Worm (Caenorhabditis elegans) whole organism, L4/young adult: ENCODE results near the gene srx-42.

Source experiments
- W03F9.2 ChIP-seq: fragments of 150-350 bp; optimal IDR thresholded peaks from 2 replicates; lab custom pipeline; 2014; ENCODE audit warnings: missing biosample characterization, missing genetic modification characterization
- dao-5 ChIP-seq: sonication (generic microtip); optimal IDR thresholded peaks from 2 replicates; lab custom pipeline; 2016; ENCODE audit warnings: missing genotype, missing genetic modification characterization, moderate library complexity, missing compliant biosample characterization
- him-1 ChIP-seq: sonication (generic microtip); optimal IDR thresholded peaks from 2 replicates; lab custom pipeline; 2016; ENCODE audit warnings: missing genotype, missing genetic modification reagents, missing genetic modification characterization, missing compliant biosample characterization

srx-42 gene

DNA sequence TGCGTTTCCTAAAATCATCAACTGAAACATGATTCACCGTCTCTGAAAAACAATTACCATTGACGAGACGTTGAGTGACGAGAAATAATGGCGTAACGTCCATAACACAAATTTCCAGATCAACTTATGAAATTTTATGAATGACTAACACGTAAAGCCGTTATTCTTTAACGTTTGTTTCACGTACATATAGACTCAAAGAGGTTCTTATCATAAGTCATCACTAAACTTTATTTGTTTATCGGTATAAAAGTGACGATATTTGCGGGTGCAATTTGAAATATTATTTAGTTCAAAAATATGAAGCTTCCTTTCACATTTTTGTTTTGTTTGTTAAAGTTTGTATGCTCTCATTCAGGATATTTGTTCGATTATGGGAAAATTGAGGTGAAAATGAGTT, 21.6 kb upstream of the srx-42 start, which contains the start of gene oac-3:
Gene oac-3, plus strand, starts transcription at position 301 of the 400 bp plus-strand sequence.
- no peak for TF ChIP-seq W03F9.2 (tag; lab: Kevin White, UChicago)
- TF ChIP-seq dao-5 (tag; lab: Kevin White, UChicago): no peak
- TF ChIP-seq him-1 (tag; lab: Kevin White, UChicago): no peak

DNA sequence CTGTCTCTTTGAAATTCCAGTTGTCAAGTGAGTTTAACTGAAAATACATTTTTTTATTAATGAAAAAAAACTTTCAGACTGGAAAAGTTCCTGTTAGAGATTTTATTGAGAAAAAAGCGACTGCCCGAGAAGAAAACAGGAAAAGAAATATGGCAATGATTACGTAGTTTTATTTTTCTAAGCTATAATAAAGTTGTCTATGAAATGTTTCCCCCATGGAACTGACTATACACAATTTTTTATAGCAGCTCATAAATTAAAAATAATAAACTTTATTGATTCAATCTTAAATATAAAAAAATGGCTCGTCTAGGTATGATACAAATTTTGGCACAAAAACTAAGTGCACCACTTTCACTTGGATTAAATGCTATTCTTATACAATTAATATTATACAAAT, 18.3 kb upstream of the srx-42 start, which contains the start of gene C06B3.1:
Gene C06B3.1, plus strand, starts transcription at position 301 of the 400 bp plus-strand sequence.
- TF ChIP-seq dao-5 (tag; lab: Kevin White, UChicago): no peak
- TF ChIP-seq him-1 (tag; lab: Kevin White, UChicago): no peak
- no peak for TF ChIP-seq W03F9.2 (tag; lab: Kevin White, UChicago)

DNA sequence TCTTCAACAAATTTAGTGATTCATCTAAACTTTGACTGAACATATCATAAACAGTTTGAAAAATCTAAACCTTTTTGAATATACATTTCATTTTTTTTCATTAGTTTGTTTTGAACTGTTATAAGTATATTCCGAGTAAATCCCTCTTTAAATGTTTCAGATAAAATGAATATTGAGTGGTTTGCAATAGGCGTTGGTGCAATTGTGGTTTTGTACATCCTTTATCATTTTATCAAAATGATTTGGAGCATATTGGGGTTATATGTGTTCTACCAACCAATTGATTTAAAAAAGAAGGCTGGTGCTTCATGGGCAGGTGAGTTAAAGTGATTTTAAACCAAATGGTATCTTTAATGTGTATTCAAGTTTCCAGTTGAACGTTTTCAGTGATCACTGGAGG, 16.4 kb upstream of the srx-42 start, which contains the start of gene stdh-3:
Gene stdh-3, plus strand, starts transcription at position 166 of the 400 bp plus-strand sequence.
- no peak for TF ChIP-seq him-1 (tag; lab: Kevin White, UChicago)
- TF ChIP-seq dao-5 (tag; lab: Kevin White, UChicago): no peak
- TF ChIP-seq W03F9.2 (tag; lab: Kevin White, UChicago): no peak

DNA sequence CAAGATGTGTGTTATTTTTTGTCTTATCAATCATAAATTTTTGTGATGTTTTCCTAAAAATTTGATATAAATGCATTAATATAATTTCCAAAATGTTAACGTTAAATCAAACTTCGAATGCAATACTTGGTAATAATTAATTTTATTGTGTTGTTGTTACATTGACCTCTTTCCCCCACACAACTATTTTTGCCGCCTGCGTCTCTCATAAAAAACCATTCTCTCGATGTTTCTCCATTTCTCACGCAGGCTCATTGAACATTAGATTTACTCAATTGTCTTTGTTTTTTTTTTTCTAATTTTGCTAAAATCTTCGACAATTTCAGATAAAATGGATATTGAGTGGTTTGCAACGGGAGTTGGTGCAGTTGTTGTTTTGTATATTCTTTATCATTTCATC, 14.7 kb upstream of the srx-42 start, which contains the start of gene stdh-1:
Gene stdh-1, plus strand, starts transcription at position 327 of the 400 bp plus-strand sequence.
- TF ChIP-seq dao-5 (tag; lab: Kevin White, UChicago) (no peak), him-1 (tag; lab: Kevin White, UChicago) (no peak), W03F9.2 (tag; lab: Kevin White, UChicago) (no peak)

DNA sequence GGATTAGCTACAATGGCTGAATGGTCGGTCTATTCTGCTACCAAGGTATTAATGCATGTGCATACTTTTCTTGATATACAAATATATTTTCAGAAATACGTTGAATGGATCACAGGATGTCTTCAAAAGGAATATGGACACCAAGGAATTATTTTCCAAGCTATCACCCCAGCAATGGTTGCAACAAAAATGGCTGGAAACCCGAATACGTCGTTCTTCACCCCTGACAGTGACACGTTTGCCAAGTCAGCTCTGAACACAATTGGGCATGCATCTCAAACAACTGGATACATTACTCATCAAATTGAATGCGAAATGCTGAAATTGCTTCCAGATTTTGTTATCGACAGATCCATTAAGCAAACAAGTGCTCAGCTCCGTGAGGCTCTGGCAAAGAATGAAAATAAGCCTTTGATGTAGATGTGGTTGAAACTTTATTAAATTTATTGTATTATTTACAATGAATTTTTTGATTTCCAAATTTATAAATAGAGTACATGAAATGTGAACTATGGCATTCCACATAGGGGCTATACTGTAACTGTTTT, 13.2 kb upstream of the srx-42 start:
- no peak for TF ChIP-seq dao-5 (tag; lab: Kevin White, UChicago)
- no peak for TF ChIP-seq him-1 (tag; lab: Kevin White, UChicago)
- TF ChIP-seq W03F9.2 (tag; lab: Kevin White, UChicago): no peak

DNA sequence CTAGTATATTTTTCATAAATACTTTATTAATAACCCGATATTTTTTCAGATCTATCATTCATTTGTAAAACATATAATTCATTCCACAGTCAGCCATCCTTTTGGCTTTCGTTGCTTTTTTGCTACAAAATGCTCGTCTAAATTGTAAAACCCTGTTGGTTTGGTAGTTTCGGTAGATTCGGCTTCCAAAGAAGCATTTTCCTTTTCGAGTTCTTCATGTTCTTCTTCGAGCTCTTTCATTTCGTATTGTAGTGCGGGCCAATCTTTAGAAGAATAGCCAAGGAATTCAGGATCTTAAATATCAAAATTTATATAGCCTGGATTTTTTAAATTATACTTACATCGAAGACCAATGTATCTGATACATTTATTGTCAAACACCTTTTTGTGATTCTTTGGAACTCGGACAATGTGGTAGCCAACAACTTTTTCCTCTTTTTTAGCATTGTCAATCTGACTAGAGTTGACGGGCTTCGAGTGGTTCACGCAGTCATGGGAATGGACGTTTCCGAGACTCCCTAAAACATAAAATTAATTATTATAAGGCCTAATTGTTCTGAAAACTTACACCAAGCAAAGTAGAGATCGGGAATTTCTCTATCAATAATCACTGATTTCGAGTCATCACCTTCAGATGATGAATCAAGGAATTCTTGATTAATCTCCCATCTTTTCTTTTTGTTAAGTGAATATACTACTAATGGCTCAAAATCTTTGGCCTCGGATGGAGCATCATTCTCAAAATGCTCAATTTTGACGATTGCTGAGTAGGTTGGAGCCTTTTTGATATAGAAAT, 12.5 kb upstream of the srx-42 start:
- TF ChIP-seq dao-5 (tag; lab: Kevin White, UChicago) (no peak), W03F9.2 (tag; lab: Kevin White, UChicago) (no peak), him-1 (tag; lab: Kevin White, UChicago) (no peak)

DNA sequence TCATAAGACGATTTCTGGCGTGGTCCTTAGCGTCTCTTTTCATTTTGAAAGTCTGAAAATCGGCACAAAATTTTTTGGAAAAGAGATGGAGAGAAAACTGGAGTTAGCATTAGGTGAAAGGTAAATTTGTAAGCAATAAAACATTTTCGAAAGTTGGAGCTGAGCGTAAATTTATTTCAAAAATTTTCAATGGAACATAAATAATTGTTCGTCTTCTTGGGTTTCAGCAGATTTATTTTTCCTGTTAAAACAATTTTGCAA, 12.0 kb upstream of the srx-42 start, which contains the start of gene C06B3.6:
Gene C06B3.6, minus strand, starts transcription at position 52 of the 261 bp plus-strand sequence.
- TF ChIP-seq dao-5 (tag; lab: Kevin White, UChicago) (no peak), W03F9.2 (tag; lab: Kevin White, UChicago) (no peak), him-1 (tag; lab: Kevin White, UChicago) (no peak)

DNA sequence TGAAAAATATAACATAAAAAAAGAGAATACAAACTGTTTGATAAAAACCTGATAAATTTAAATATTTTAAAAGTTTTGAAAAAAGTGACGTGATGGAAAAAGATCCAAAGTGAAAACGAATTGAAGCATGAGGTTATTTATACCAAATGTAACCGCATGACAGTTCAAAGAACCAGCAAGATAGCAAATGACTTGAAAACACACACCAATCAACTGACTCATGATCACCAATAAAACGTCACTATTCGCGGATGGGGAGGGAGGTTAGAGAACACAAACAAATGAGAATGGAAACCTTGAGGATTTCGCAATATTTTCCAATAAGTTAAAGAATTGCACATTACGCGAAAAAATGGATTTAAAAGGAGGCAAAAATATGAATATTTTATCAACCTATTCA, 11.4 kb upstream of the srx-42 start, which contains the start of gene C06B3.7:
Gene C06B3.7, plus strand, starts transcription at position 287 of the 400 bp plus-strand sequence.
- TF ChIP-seq him-1 (tag; lab: Kevin White, UChicago) (no peak), dao-5 (tag; lab: Kevin White, UChicago) (no peak), W03F9.2 (tag; lab: Kevin White, UChicago) (peak; percentile 73)

DNA sequence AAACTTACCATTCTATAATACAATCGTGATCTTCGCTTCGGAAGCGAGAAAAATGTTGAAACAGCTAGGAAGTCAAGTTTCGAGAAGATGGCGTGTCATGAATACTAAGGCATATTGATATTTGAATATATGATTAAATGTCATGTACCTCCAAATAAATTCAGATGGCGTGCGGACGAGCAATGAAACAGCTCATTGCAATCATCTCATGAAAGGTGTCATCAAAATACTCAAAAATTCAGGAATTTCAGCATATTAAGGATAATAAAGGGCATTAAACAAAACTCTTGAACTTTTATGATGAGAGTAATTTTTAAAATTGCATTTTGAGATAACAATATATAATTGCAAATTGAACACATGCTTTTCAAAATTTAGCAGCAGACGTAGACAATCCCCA, 5.4 kb upstream of the srx-42 start, which contains the start of gene gcy-32:
Gene gcy-32, minus strand, starts transcription at position 101 of the 400 bp plus-strand sequence.
- no peak for TF ChIP-seq him-1 (tag; lab: Kevin White, UChicago)
- no peak for TF ChIP-seq dao-5 (tag; lab: Kevin White, UChicago)
- no peak for TF ChIP-seq W03F9.2 (tag; lab: Kevin White, UChicago)

DNA sequence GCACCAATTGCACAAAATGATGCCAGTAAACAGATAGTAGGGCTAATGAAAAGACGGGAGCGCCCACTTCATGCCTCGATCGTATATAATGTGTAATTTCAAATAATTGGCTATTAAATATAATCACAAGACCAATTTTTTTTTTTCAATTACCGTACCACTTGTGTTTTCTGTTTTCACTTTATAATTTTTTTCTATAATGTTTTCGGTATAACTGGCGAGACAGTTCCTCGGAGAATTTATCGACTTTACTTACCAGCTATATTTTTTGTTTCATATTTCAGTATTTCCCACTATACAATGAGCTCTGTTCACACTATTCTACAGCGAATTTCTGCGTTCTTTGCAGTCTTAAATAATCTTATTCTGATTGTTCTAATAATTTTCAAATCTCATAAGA, 4.6 kb upstream of the srx-42 start, which contains the start of gene str-252:
Gene str-252, plus strand, starts transcription at position 301 of the 400 bp plus-strand sequence.
- TF ChIP-seq W03F9.2 (tag; lab: Kevin White, UChicago) (no peak), him-1 (tag; lab: Kevin White, UChicago) (no peak)

DNA sequence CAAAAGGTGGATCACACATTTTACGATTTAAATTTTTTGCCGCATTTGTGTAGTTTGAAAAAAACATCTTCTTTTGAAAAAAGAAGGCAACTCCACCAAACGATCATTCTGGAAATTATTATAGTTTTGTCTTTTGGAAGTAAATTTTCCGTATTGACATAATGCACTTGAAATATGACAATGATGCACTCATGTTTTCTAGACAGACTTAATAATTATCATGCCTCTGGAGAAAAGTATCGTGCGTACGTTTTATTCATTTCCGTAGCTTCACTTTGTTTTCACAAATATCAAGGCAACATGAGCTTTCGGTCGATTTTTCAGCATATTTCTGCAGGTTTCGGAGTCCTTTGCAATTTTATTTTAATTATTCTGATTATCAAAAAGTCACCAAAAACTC, 2.5 kb upstream of the srx-42 start, which contains the start of gene str-250:
Gene str-250, plus strand, starts transcription at position 301 of the 400 bp plus-strand sequence.
- no peak for TF ChIP-seq him-1 (tag; lab: Kevin White, UChicago)

DNA sequence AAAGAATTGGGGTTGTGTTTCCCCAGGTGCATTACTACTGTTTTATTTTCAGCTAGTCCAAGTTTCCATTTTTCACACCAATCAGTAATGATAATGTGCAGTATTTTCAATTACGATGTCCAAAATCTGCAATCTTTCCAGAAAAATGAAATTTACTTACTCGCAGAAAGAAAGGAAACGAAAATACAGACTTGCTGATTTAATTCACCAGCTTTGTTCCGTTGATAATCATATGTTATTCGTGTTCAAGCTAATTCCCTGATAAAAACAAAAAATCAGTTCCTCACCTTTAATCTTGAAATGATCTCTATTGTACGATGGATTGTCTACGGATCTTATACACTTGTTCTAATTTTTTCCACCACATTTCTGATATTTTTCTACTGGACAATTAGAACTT, 3.0 kb downstream of the srx-42 start, which contains the start of gene srxa-11:
Gene srxa-11, plus strand, starts transcription at position 301 of the 400 bp plus-strand sequence.
- TF ChIP-seq dao-5 (tag; lab: Kevin White, UChicago): no peak
- no peak for TF ChIP-seq W03F9.2 (tag; lab: Kevin White, UChicago)
- no peak for TF ChIP-seq him-1 (tag; lab: Kevin White, UChicago)

DNA sequence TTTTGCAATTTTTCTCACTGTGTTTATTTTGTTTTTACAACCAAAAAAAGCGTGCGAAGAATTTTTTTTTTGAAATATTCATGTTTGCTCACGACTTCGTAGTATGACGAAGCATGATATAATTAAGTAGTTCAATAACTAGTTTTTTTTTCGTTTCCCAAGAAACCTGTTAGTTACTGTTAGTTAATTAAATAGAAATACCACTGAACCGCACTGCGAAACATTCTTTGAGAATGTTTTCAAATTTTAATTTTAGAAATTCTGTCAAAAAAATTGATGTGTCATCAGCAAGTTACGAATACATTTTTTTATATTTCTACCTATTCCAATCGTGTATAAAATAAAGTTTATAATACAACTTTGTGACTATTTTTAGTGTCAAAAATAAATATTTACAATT, 5.6 kb downstream of the srx-42 start, which contains the start of gene srxa-12:
Gene srxa-12, plus strand, starts transcription at position 301 of the 400 bp plus-strand sequence.
- TF ChIP-seq dao-5 (tag; lab: Kevin White, UChicago) (no peak), him-1 (tag; lab: Kevin White, UChicago) (no peak), W03F9.2 (tag; lab: Kevin White, UChicago) (no peak)
